Worm (Caenorhabditis elegans) whole organism, midembryonic: Measurements from ENCODE around the gene C35A5.4.

Source experiments
- T22C8.4 ChIP-seq: fragments of 200-800 bp; sonication (Bioruptor generic); IDR thresholded peaks from 2 replicates; pipeline ENCODE4 v1.3.6; 2022; ENCODE audit warnings: missing genetic modification characterization, missing compliant biosample characterization
- cog-1 ChIP-seq: sonication (generic microtip); optimal IDR thresholded peaks from 2 replicates; lab custom pipeline; 2016; ENCODE audit warnings: missing genetic modification characterization, missing compliant biosample characterization
- flt-1 ChIP-seq: fragments of 200-800 bp; sonication (Bioruptor generic); IDR thresholded peaks from 2 replicates; pipeline ENCODE4 v1.3.6; 2022; ENCODE audit warnings: missing genetic modification characterization, missing compliant biosample characterization
- klf-2 ChIP-seq: fragments of 200-800 bp; sonication (Bioruptor generic); conservative IDR thresholded peaks from 2 replicates; pipeline ENCODE4 v1.3.6; 2022; ENCODE audit warnings: missing genetic modification reagents, missing genetic modification characterization, missing compliant biosample characterization
- med-1 ChIP-seq: sonication (generic microtip); optimal IDR thresholded peaks from 2 replicates; lab custom pipeline; 2017; ENCODE audit warnings: missing genetic modification characterization, mild to moderate bottlenecking, missing compliant biosample characterization, antibody characterized with exemption, missing genetic modification reagents; ENCODE audit not compliant: insufficient read depth
- ref-1 ChIP-seq: fragments of 200-800 bp; sonication (Bioruptor generic); conservative IDR thresholded peaks from 2 replicates; pipeline ENCODE4 v1.3.6; 2022; ENCODE audit warnings: missing genetic modification reagents, missing genetic modification characterization, missing compliant biosample characterization
- tab-1 ChIP-seq: fragments of 200-800 bp; sonication (Bioruptor generic); IDR thresholded peaks from 2 replicates; pipeline ENCODE4 v1.3.6; 2022; ENCODE audit warnings: missing genetic modification characterization, missing compliant biosample characterization
- ztf-23 ChIP-seq: fragments of 200-800 bp; sonication (Bioruptor generic); IDR thresholded peaks from 2 replicates; pipeline ENCODE4 v1.3.6; 2022; ENCODE audit warnings: missing genetic modification reagents, missing genetic modification characterization, missing compliant biosample characterization
- ztf-29 ChIP-seq: fragments of 200-800 bp; sonication (Bioruptor generic); IDR thresholded peaks from 2 replicates; pipeline ENCODE4 v1.3.6; 2022; ENCODE audit warnings: missing genetic modification reagents, missing genetic modification characterization, missing compliant biosample characterization

Gene C35A5.4

ce11 chrV:10464746-10465145 lies 32.1 kb upstream of the C35A5.4 start:
- no peak for TF ChIP-seq ztf-29
- no peak for TF ChIP-seq flt-1 (GFP tag; lab: Robert Waterston, UW)
- no peak for TF ChIP-seq cog-1 (tag; lab: Kevin White, UChicago)
- TF ChIP-seq klf-2 (GFP tag; lab: Robert Waterston, UW): no peak
- TF ChIP-seq med-1: no peak
- TF ChIP-seq tab-1 (GFP tag; lab: Robert Waterston, UW): no peak
- no peak for TF ChIP-seq ztf-23 (GFP tag; lab: Robert Waterston, UW)

ce11 chrV:10465478-10465877 lies 31.4 kb upstream of the C35A5.4 start:
- TF ChIP-seq ztf-23 (GFP tag; lab: Robert Waterston, UW) (no peak), med-1 (no peak), tab-1 (GFP tag; lab: Robert Waterston, UW) (no peak), cog-1 (tag; lab: Kevin White, UChicago) (no peak), flt-1 (GFP tag; lab: Robert Waterston, UW) (no peak), T22C8.4 (GFP tag; lab: Robert Waterston, UW) (no peak), ztf-29 (no peak), klf-2 (GFP tag; lab: Robert Waterston, UW) (no peak), ref-1 (GFP tag; lab: Robert Waterston, UW) (no peak)

ce11 chrV:10466607-10467092 lies 30.2 kb upstream of the C35A5.4 start:
- peak; percentile 93 for TF ChIP-seq cog-1 (tag; lab: Kevin White, UChicago)
- no peak for TF ChIP-seq ref-1 (GFP tag; lab: Robert Waterston, UW)
- TF ChIP-seq T22C8.4 (GFP tag; lab: Robert Waterston, UW): no peak
- no peak for TF ChIP-seq med-1
- peak; percentile 72 for TF ChIP-seq flt-1 (GFP tag; lab: Robert Waterston, UW)
- TF ChIP-seq ztf-23 (GFP tag; lab: Robert Waterston, UW): 0 out of 2 replicates have a peak, but pooled peaks have one; percentile 50
- TF ChIP-seq ztf-29: peak; percentile 38; the same call in 1 of the 2 replicates

- TF ChIP-seq flt-1 (GFP tag; lab: Robert Waterston, UW) (no peak), med-1 (no peak), klf-2 (GFP tag; lab: Robert Waterston, UW) (no peak), cog-1 (tag; lab: Kevin White, UChicago) (no peak), ztf-29 (no peak), tab-1 (GFP tag; lab: Robert Waterston, UW) (no peak), ztf-23 (GFP tag; lab: Robert Waterston, UW) (no peak), T22C8.4 (GFP tag; lab: Robert Waterston, UW) (no peak), ref-1 (GFP tag; lab: Robert Waterston, UW) (no peak)
These were observed 29.7 kb upstream of the C35A5.4 start for ce11 chrV:10467104-10467503.

- TF ChIP-seq tab-1 (GFP tag; lab: Robert Waterston, UW): no peak
- TF ChIP-seq ref-1 (GFP tag; lab: Robert Waterston, UW): no peak
- TF ChIP-seq ztf-29: no peak
- no peak for TF ChIP-seq flt-1 (GFP tag; lab: Robert Waterston, UW)
- TF ChIP-seq cog-1 (tag; lab: Kevin White, UChicago): no peak
- TF ChIP-seq klf-2 (GFP tag; lab: Robert Waterston, UW): no peak
- no peak for TF ChIP-seq T22C8.4 (GFP tag; lab: Robert Waterston, UW)
- no peak for TF ChIP-seq ztf-23 (GFP tag; lab: Robert Waterston, UW)
- no peak for TF ChIP-seq med-1
These were observed 29.2 kb upstream of the C35A5.4 start for ce11 chrV:10467659-10468058.

ce11 chrV:10468190-10468589 lies 28.6 kb upstream of the C35A5.4 start, which contains the start of gene egl-9:
TSS of gene egl-9 (plus strand) at chrV:10468517.
- TF ChIP-seq cog-1 (tag; lab: Kevin White, UChicago) (no peak), flt-1 (GFP tag; lab: Robert Waterston, UW) (no peak), ref-1 (GFP tag; lab: Robert Waterston, UW) (no peak), ztf-23 (GFP tag; lab: Robert Waterston, UW) (no peak), tab-1 (GFP tag; lab: Robert Waterston, UW) (no peak), T22C8.4 (GFP tag; lab: Robert Waterston, UW) (no peak), ztf-29 (no peak)

ce11 chrV:10468709-10469108 lies 28.1 kb upstream of the C35A5.4 start:
- TF ChIP-seq T22C8.4 (GFP tag; lab: Robert Waterston, UW) (no peak), med-1 (no peak), ztf-29 (no peak), tab-1 (GFP tag; lab: Robert Waterston, UW) (no peak), cog-1 (tag; lab: Kevin White, UChicago) (no peak), ztf-23 (GFP tag; lab: Robert Waterston, UW) (no peak), klf-2 (GFP tag; lab: Robert Waterston, UW) (no peak), ref-1 (GFP tag; lab: Robert Waterston, UW) (no peak), flt-1 (GFP tag; lab: Robert Waterston, UW) (no peak)

- TF ChIP-seq tab-1 (GFP tag; lab: Robert Waterston, UW): no peak
- no peak for TF ChIP-seq flt-1 (GFP tag; lab: Robert Waterston, UW)
- no peak for TF ChIP-seq med-1
- no peak for TF ChIP-seq ztf-29
- no peak for TF ChIP-seq cog-1 (tag; lab: Kevin White, UChicago)
- TF ChIP-seq klf-2 (GFP tag; lab: Robert Waterston, UW): no peak
- TF ChIP-seq ztf-23 (GFP tag; lab: Robert Waterston, UW): no peak
- no peak for TF ChIP-seq ref-1 (GFP tag; lab: Robert Waterston, UW)
- no peak for TF ChIP-seq T22C8.4 (GFP tag; lab: Robert Waterston, UW)
These were observed 27.0 kb upstream of the C35A5.4 start for ce11 chrV:10469845-10470244.

- TF ChIP-seq ztf-29: no peak
- no peak for TF ChIP-seq flt-1 (GFP tag; lab: Robert Waterston, UW)
These were observed 25.8 kb upstream of the C35A5.4 start for ce11 chrV:10471007-10471406.
